Fruit fly (Drosophila melanogaster) whole organism, embryonic: ENCODE results near the gene baf.

Experiments used
- ATbp ChIP-seq: fragments of 200-800 bp; sonication (Bioruptor generic); optimal IDR thresholded peaks from 2 replicates; lab custom pipeline; 2017; ENCODE audit warnings: missing biosample characterization, mild to moderate bottlenecking, missing genetic modification characterization, missing genetic modification reagents
- Abd-B ChIP-seq: fragments of 200-800 bp; sonication (Bioruptor generic); optimal IDR thresholded peaks from 2 replicates; lab custom pipeline; 2018; ENCODE audit warnings: missing biosample characterization, mild to moderate bottlenecking, missing genetic modification characterization, moderate library complexity
- Adf1 ChIP-seq: fragments of 200-800 bp; sonication (Bioruptor generic); IDR thresholded peaks from 2 replicates; pipeline ENCODE4 v1.3.6; 2022; ENCODE audit warnings: missing biosample characterization, missing genetic modification characterization
- CG10565 ChIP-seq: fragments of 200-800 bp; sonication (Bioruptor generic); optimal IDR thresholded peaks from 3 replicates; lab custom pipeline; 2016; ENCODE audit warnings: missing biosample characterization, mild to moderate bottlenecking, missing genetic modification characterization
- CG11093 ChIP-seq: fragments of 200-800 bp; sonication (Bioruptor generic); IDR thresholded peaks from 3 replicates; pipeline ENCODE4 v1.3.6; 2022; ENCODE audit warnings: missing biosample characterization, missing genetic modification characterization
- CG11504 ChIP-seq: fragments of 200-800 bp; sonication (Bioruptor generic); optimal IDR thresholded peaks from 3 replicates; lab custom pipeline; 2019; ENCODE audit warnings: missing biosample characterization, mild to moderate bottlenecking, missing genetic modification characterization, moderate library complexity
- CG12659 ChIP-seq: fragments of 200-800 bp; sonication (Bioruptor generic); optimal IDR thresholded peaks from 3 replicates; lab custom pipeline; 2017; ENCODE audit warnings: mild to moderate bottlenecking, missing biosample characterization, missing genetic modification reagents, missing genetic modification characterization
- CG17328 ChIP-seq: fragments of 200-800 bp; sonication (Bioruptor generic); IDR thresholded peaks from 2 replicates; pipeline ENCODE4 v1.3.6; 2022; ENCODE audit warnings: missing biosample characterization, missing genetic modification characterization
- CG30403 ChIP-seq: fragments of 200-800 bp; sonication (Bioruptor generic); optimal IDR thresholded peaks from 3 replicates; lab custom pipeline; 2016; ENCODE audit warnings: missing biosample characterization, missing genetic modification characterization
- CG32772 ChIP-seq: fragments of 200-800 bp; sonication (Bioruptor generic); IDR thresholded peaks from 2 replicates; pipeline ENCODE4 v1.3.6; 2022; ENCODE audit warnings: missing biosample characterization, missing genetic modification characterization
- CG42726 ChIP-seq: fragments of 200-800 bp; sonication (Bioruptor generic); IDR thresholded peaks from 2 replicates; pipeline ENCODE4 v1.3.6; 2022; ENCODE audit warnings: missing biosample characterization, missing genetic modification characterization; ENCODE audit not compliant: partially characterized antibody
- CG4328 ChIP-seq: fragments of 200-800 bp; sonication (Bioruptor generic); optimal IDR thresholded peaks from 3 replicates; lab custom pipeline; 2017; ENCODE audit warnings: missing biosample characterization, missing genetic modification reagents, missing genetic modification characterization
- CG6254 ChIP-seq: fragments of 200-800 bp; sonication (Bioruptor generic); optimal IDR thresholded peaks from 3 replicates; lab custom pipeline; 2017; ENCODE audit warnings: mild to moderate bottlenecking, missing biosample characterization, missing genetic modification reagents, missing genetic modification characterization
- CG6272 ChIP-seq: fragments of 200-800 bp; sonication (Bioruptor generic); IDR thresholded peaks from 2 replicates; pipeline ENCODE4 v1.3.6; 2022; ENCODE audit warnings: missing biosample characterization, missing genetic modification characterization
- CG6654 ChIP-seq: fragments of 200-800 bp; sonication (Bioruptor generic); optimal IDR thresholded peaks from 2 replicates; lab custom pipeline; 2017; ENCODE audit warnings: missing biosample characterization, mild to moderate bottlenecking, missing genetic modification characterization
- CG6854 ChIP-seq: fragments of 200-800 bp; sonication (Bioruptor generic); optimal IDR thresholded peaks from 3 replicates; lab custom pipeline; 2017; ENCODE audit warnings: missing biosample characterization, mild to moderate bottlenecking, missing genetic modification characterization
- CG7556 ChIP-seq: fragments of 200-800 bp; sonication (Bioruptor generic); optimal IDR thresholded peaks from 2 replicates; lab custom pipeline; 2017; ENCODE audit warnings: missing biosample characterization, mild to moderate bottlenecking, missing genetic modification characterization
- CG8765 ChIP-seq: fragments of 200-800 bp; sonication (Bioruptor generic); IDR thresholded peaks from 2 replicates; pipeline ENCODE4 v1.3.6; 2022; ENCODE audit warnings: missing biosample characterization, missing genetic modification characterization
- CG9609 ChIP-seq: fragments of 200-800 bp; sonication (Bioruptor generic); optimal IDR thresholded peaks from 3 replicates; lab custom pipeline; 2016; ENCODE audit warnings: missing biosample characterization, missing genetic modification characterization
- CG9727 ChIP-seq: fragments of 200-800 bp; sonication (Bioruptor generic); optimal IDR thresholded peaks from 3 replicates; lab custom pipeline; 2017; ENCODE audit warnings: missing biosample characterization, mild to moderate bottlenecking, missing genetic modification characterization
- CoRest ChIP-seq: fragments of 200-800 bp; sonication (Bioruptor generic); optimal IDR thresholded peaks from 3 replicates; lab custom pipeline; 2018; ENCODE audit warnings: missing biosample characterization, mild to moderate bottlenecking, missing genetic modification characterization, moderate library complexity
- Dp ChIP-seq: fragments of 200-800 bp; sonication (Bioruptor generic); optimal IDR thresholded peaks from 2 replicates; lab custom pipeline; 2018; ENCODE audit warnings: missing biosample characterization, mild to moderate bottlenecking, missing genetic modification characterization, moderate library complexity
- E2f1 ChIP-seq: fragments of 200-800 bp; sonication (Bioruptor generic); IDR thresholded peaks from 2 replicates; pipeline ENCODE4 v1.3.6; 2022; ENCODE audit warnings: missing biosample characterization, missing genetic modification characterization
- Fer2 ChIP-seq: fragments of 200-800 bp; sonication (Bioruptor generic); optimal IDR thresholded peaks from 2 replicates; lab custom pipeline; 2018; ENCODE audit warnings: missing biosample characterization, mild to moderate bottlenecking, missing genetic modification characterization, moderate library complexity
- Hr3 ChIP-seq: fragments of 200-800 bp; sonication (Bioruptor generic); optimal IDR thresholded peaks from 3 replicates; lab custom pipeline; 2016; ENCODE audit warnings: missing biosample characterization, missing genetic modification characterization
- Lim3 ChIP-seq: fragments of 200-800 bp; sonication (Bioruptor generic); IDR thresholded peaks from 2 replicates; pipeline ENCODE4 v1.3.6; 2022; ENCODE audit warnings: missing biosample characterization, missing genetic modification characterization
- MESR4 ChIP-seq: fragments of 200-800 bp; sonication (Bioruptor generic); optimal IDR thresholded peaks from 2 replicates; lab custom pipeline; 2018; ENCODE audit warnings: missing biosample characterization, mild to moderate bottlenecking, missing genetic modification characterization, moderate library complexity
- Mes4 ChIP-seq: fragments of 200-800 bp; sonication (Bioruptor generic); optimal IDR thresholded peaks from 2 replicates; lab custom pipeline; 2016; ENCODE audit warnings: missing biosample characterization, missing genetic modification characterization
- Opbp ChIP-seq: fragments of 200-800 bp; sonication (Bioruptor generic); IDR thresholded peaks from 3 replicates; pipeline ENCODE4 v1.3.6; 2022; ENCODE audit warnings: missing biosample characterization, missing genetic modification characterization; ENCODE audit not compliant: partially characterized antibody
- TFAM ChIP-seq: fragments of 200-800 bp; sonication (Bioruptor generic); optimal IDR thresholded peaks from 2 replicates; lab custom pipeline; 2017; ENCODE audit warnings: missing biosample characterization, missing genetic modification characterization, inconsistent platforms
- ab ChIP-seq: fragments of 200-800 bp; sonication (Bioruptor generic); optimal IDR thresholded peaks from 2 replicates; lab custom pipeline; 2016; ENCODE audit warnings: missing biosample characterization, missing genetic modification characterization
- crol ChIP-seq: fragments of 200-800 bp; sonication (Bioruptor generic); IDR thresholded peaks from 2 replicates; pipeline ENCODE4 v1.3.6; 2022; ENCODE audit warnings: missing biosample characterization, missing genetic modification characterization
- esg ChIP-seq: fragments of 200-800 bp; sonication (Bioruptor generic); conservative IDR thresholded peaks from 2 replicates; pipeline ENCODE4 v1.3.6; 2022; ENCODE audit warnings: missing biosample characterization, missing genetic modification characterization
- fd102C ChIP-seq: fragments of 200-800 bp; sonication (Bioruptor generic); optimal IDR thresholded peaks from 2 replicates; lab custom pipeline; 2018; ENCODE audit warnings: missing biosample characterization, mild to moderate bottlenecking, missing genetic modification characterization, moderate library complexity
- grau ChIP-seq: fragments of 200-800 bp; optimal IDR thresholded peaks from 3 replicates; lab custom pipeline; 2019; ENCODE audit warnings: missing biosample characterization, mild to moderate bottlenecking, missing genetic modification characterization, moderate library complexity
- gt ChIP-seq: fragments of 200-800 bp; sonication (Bioruptor generic); IDR thresholded peaks from 2 replicates; pipeline ENCODE4 v1.3.6; 2022; ENCODE audit warnings: missing biosample characterization, missing genetic modification characterization
- knrl ChIP-seq: fragments of 200-800 bp; sonication (Bioruptor generic); IDR thresholded peaks from 3 replicates; pipeline ENCODE4 v1.3.6; 2022; ENCODE audit warnings: missing biosample characterization, missing genetic modification characterization; ENCODE audit not compliant: partially characterized antibody
- lab ChIP-seq: fragments of 200-800 bp; sonication (Bioruptor generic); optimal IDR thresholded peaks from 3 replicates; lab custom pipeline; 2017; ENCODE audit warnings: missing biosample characterization, missing genetic modification characterization, mild to moderate bottlenecking, moderate library complexity, missing genetic modification reagents
- nerfin-2 ChIP-seq: fragments of 200-800 bp; sonication (Bioruptor generic); IDR thresholded peaks from 2 replicates; pipeline ENCODE4 v1.3.6; 2022; ENCODE audit warnings: missing biosample characterization, missing genetic modification characterization; ENCODE audit not compliant: partially characterized antibody
- onecut ChIP-seq: fragments of 200-800 bp; sonication (Bioruptor generic); IDR thresholded peaks from 2 replicates; pipeline ENCODE4 v1.3.6; 2022; ENCODE audit warnings: missing biosample characterization, missing genetic modification characterization
- sc ChIP-seq, 3 experiments: fragments of >200 bp in 2 of 3; fragments of 200-800 bp in 1 of 3; sonication (Bioruptor generic) in 1 of 3; optimal IDR thresholded peaks; 2 replicates in 2 of 3; 3 replicates in 1 of 3; lab custom pipeline; 2017; ENCODE audit warnings: mild to moderate bottlenecking in 1 of 3, missing biosample characterization in 1 of 3, missing genetic modification characterization in 1 of 3, missing genetic modification reagents in 1 of 3
- sim ChIP-seq: fragments of 200-800 bp; sonication (Bioruptor generic); IDR thresholded peaks from 2 replicates; pipeline ENCODE4 v1.3.6; 2022; ENCODE audit warnings: missing biosample characterization, missing genetic modification characterization
- sob ChIP-seq: fragments of 200-800 bp; sonication (Bioruptor generic); IDR thresholded peaks from 2 replicates; pipeline ENCODE4 v1.3.6; 2022; ENCODE audit warnings: missing biosample characterization, missing genetic modification characterization
- stwl ChIP-seq: fragments of 200-800 bp; sonication (Bioruptor generic); optimal IDR thresholded peaks from 3 replicates; lab custom pipeline; 2018; ENCODE audit warnings: missing biosample characterization, mild to moderate bottlenecking, missing genetic modification characterization, moderate library complexity
- tgo ChIP-seq: fragments of 200-800 bp; sonication (Bioruptor generic); IDR thresholded peaks from 3 replicates; pipeline ENCODE4 v1.3.6; 2022; ENCODE audit warnings: missing biosample characterization, missing genetic modification characterization
- tll ChIP-seq, 2 experiments: fragments of 200-800 bp in 1 of 2; fragments of >200 bp in 1 of 2; sonication (Bioruptor generic) in 1 of 2; optimal IDR thresholded peaks; 2 replicates each; lab custom pipeline; 2017 to 2019; ENCODE audit warnings: missing biosample characterization in 2 of 2, missing genetic modification characterization in 2 of 2, mild to moderate bottlenecking in 1 of 2, moderate library complexity in 1 of 2
- unc-4 ChIP-seq: fragments of 200-800 bp; sonication (Bioruptor generic); IDR thresholded peaks from 2 replicates; pipeline ENCODE4 v1.3.6; 2022; ENCODE audit warnings: missing biosample characterization, missing genetic modification characterization; ENCODE audit not compliant: partially characterized antibody
- wek ChIP-seq: fragments of 200-800 bp; sonication (Bioruptor generic); optimal IDR thresholded peaks from 3 replicates; lab custom pipeline; 2018; ENCODE audit warnings: missing biosample characterization, mild to moderate bottlenecking, missing genetic modification characterization, moderate library complexity
- yki ChIP-seq: fragments of >200 bp; optimal IDR thresholded peaks from 3 replicates; lab custom pipeline; 2018

baf gene

DNA sequence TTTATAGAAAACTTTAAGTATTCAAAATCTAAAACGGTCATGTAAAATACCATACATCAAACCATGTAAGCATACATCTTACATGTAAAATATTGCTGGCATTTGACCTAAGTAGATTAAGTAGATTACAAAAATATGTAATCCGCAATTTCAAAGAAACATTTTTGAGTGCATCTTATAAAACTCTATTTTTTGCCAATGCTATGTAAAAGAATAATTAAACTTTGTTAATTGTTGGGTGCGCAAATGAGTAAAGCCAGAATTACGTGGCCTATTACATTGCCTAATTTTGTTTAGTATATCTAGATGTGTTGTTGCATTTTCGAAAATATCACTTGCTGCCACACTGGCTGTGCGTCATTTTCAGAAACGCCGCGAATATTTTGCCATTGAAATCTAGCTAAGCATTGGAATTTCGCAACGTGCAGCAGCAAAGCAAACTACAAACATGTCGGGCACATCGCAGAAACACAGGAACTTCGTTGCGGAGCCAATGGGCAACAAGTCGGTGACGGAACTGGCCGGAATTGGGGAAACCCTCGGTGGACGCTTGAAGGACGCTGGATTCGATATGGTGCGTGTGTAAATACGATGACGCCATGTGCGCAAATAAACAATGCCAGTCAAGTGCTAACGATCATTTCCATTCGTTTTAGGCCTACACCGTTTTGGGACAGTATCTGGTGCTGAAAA, at the start of gene baf (continued):
- TF ChIP-seq knrl = peak; percentile 54; the same call in 2 of the 3 replicates
- TF ChIP-seq tgo (GFP tag; lab: Robert Waterston, UW) = no peak
- no peak for TF ChIP-seq Mes4 (GFP tag; lab: Kevin White, UChicago)
- TF ChIP-seq CG6854 (GFP tag; lab: Kevin White, UChicago) = no peak
- peak; percentile 71 for TF ChIP-seq MESR4 (GFP tag; lab: Kevin White, UChicago)
- TF ChIP-seq CG11093 = no peak
- peak; percentile 37; the same call in 1 of the 2 replicates for TF ChIP-seq nerfin-2 (GFP tag; lab: Robert Waterston, UW)
- no peak for TF ChIP-seq CG6272 (GFP tag; lab: Robert Waterston, UW)
- TF ChIP-seq CG11504 = no peak
- TF ChIP-seq CG32772 (GFP tag; lab: Robert Waterston, UW) = no peak
- no peak for TF ChIP-seq Abd-B (GFP tag; lab: Kevin White, UChicago)
- no peak for TF ChIP-seq TFAM (GFP tag; lab: Kevin White, UChicago)
- TF ChIP-seq Hr3 (GFP tag; lab: Kevin White, UChicago) = no peak
- no peak for TF ChIP-seq tll (GFP tag; optimal IDR thresholded peaks at IDR 0.05; lab: Kevin White, UChicago)
- TF ChIP-seq CG30403 (GFP tag; lab: Kevin White, UChicago) = no peak
- TF ChIP-seq Adf1 (GFP tag; lab: Robert Waterston, UW) = no peak
- TF ChIP-seq Opbp (GFP tag; lab: Robert Waterston, UW) = no peak
- no peak for TF ChIP-seq yki
- peak; percentile 30 for TF ChIP-seq CG12659 (GFP tag; lab: Kevin White, UChicago)
- no peak for TF ChIP-seq ab (GFP tag; lab: Kevin White, UChicago)
- no peak for TF ChIP-seq CG8765 (GFP tag; lab: Robert Waterston, UW)
- TF ChIP-seq grau = no peak
- TF ChIP-seq CG9727 (GFP tag; lab: Kevin White, UChicago) = no peak
- TF ChIP-seq Dp (GFP tag; lab: Kevin White, UChicago) = peak; percentile 62
- TF ChIP-seq sc (optimal IDR thresholded peaks at IDR 0.05; lab: Kevin White, UChicago) = no peak
- TF ChIP-seq sc (GFP tag; optimal IDR thresholded peaks at IDR 0.05; lab: Kevin White, UChicago) = no peak
- TF ChIP-seq stwl (tag; lab: Kevin White, UChicago) = peak; percentile 36
- TF ChIP-seq Fer2 (tag; lab: Kevin White, UChicago) = no peak
- TF ChIP-seq ATbp (GFP tag; lab: Kevin White, UChicago) = no peak
- TF ChIP-seq CG17328 (GFP tag; lab: Robert Waterston, UW) = no peak
- TF ChIP-seq CG7556 = no peak
- TF ChIP-seq wek (GFP tag; lab: Kevin White, UChicago) = no peak
- TF ChIP-seq CG42726 (GFP tag; lab: Robert Waterston, UW) = peak; percentile 4; the same call in 1 of the 2 replicates
- TF ChIP-seq crol = no peak
- no peak for TF ChIP-seq sob (GFP tag; lab: Robert Waterston, UW)
- TF ChIP-seq gt (GFP tag; lab: Robert Waterston, UW) = no peak
- no peak for TF ChIP-seq CG10565
- TF ChIP-seq fd102C = no peak
- no peak for TF ChIP-seq CG4328 (GFP tag; lab: Kevin White, UChicago)
- TF ChIP-seq CoRest (tag; lab: Kevin White, UChicago) = peak; percentile 9
- no peak for TF ChIP-seq Lim3 (GFP tag; lab: Robert Waterston, UW)
- no peak for TF ChIP-seq E2f1 (GFP tag; lab: Robert Waterston, UW)
- TF ChIP-seq unc-4 (GFP tag; lab: Robert Waterston, UW) = no peak
- TF ChIP-seq esg (GFP tag; lab: Robert Waterston, UW) = no peak
- no peak for TF ChIP-seq CG6654
- no peak for TF ChIP-seq sim
- TF ChIP-seq onecut (GFP tag; lab: Robert Waterston, UW) = no peak
- no peak for TF ChIP-seq CG6254 (GFP tag; lab: Kevin White, UChicago)
- TF ChIP-seq CG9609 (GFP tag; lab: Kevin White, UChicago) = no peak
- no peak for TF ChIP-seq lab (GFP tag; lab: Kevin White, UChicago)
